Worm (Caenorhabditis elegans): ENCODE measurements around the gene rig-1.

DNA sequence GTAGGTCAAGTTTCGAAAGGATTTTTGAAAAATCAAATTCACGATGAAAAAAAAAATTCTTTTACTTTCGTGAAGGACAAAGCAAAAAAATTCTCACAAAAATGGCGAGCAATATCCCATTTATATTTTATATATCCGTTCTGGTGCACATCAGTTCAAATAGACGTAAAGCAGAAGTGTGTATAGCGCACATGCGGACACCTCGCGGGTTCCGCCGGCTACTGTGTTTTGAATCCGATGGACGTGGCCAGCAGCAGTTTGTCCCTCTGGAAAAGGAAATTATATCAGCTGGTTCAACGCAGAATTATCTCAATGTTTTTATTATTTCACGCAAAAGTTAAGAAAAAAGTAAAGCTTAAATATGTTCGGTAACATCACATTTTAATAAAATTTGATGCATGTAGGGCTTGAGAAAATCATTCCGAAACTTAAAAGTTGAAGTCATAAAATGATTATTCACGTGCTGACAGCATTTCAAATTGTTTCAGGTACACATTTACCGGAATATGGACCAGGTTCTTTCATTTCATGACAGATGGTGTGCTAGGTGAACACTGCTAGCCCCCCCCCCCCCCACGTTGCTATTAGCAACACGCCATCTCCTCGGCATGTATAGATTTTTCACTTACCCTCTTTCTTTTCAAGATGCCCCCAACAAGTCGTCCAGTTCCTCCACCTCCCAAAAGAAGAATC is 43.4 kb downstream of the rig-1 start, which contains the start of gene jbts-14:
- TF ChIP-seq snpc-4 (tag; optimal IDR thresholded peaks at IDR 0.05) (peak; percentile 76), lsy-2 (tag; optimal IDR thresholded peaks at IDR 0.05) (no peak), aly-2 (tag; optimal IDR thresholded peaks at IDR 0.05) (no peak), lin-13 (GFP tag; optimal IDR thresholded peaks at IDR 0.05) (no peak), ama-1 (optimal IDR thresholded peaks at IDR 0.05) (no peak), nhr-28 (tag; optimal IDR thresholded peaks at IDR 0.05) (no peak), grh-1 (GFP tag; IDR thresholded peaks at IDR 0.05) (no peak), tlp-1 (tag; optimal IDR thresholded peaks at IDR 0.05) (no peak), nhr-237 (tag; optimal IDR thresholded peaks at IDR 0.05) (no peak), egl-13 (tag; optimal IDR thresholded peaks at IDR 0.05) (no peak), nhr-20 (tag; optimal IDR thresholded peaks at IDR 0.05) (no peak), ceh-82 (tag; optimal IDR thresholded peaks at IDR 0.05) (no peak), ceh-90 (tag; optimal IDR thresholded peaks at IDR 0.05) (no peak)

All from whole organism, L1 larva.